Worm (Caenorhabditis elegans) whole organism, young adult: Measurements from ENCODE around the gene C17G10.13.
A peak's percentile ranks its signal among the peaks of the same experiment; 100 is the strongest.

ENCODE experiments used
- B0035.1 ChIP-seq: sonication (generic microtip); optimal IDR thresholded peaks from 2 replicates; lab custom pipeline; 2016; ENCODE audit warnings: missing genetic modification characterization, mild to moderate bottlenecking, missing compliant biosample characterization, missing genotype, missing genetic modification reagents
- F22D6.2 ChIP-seq: sonication (generic microtip); optimal IDR thresholded peaks from 2 replicates; lab custom pipeline; 2016; ENCODE audit warnings: mild to moderate bottlenecking, missing genetic modification characterization, missing compliant biosample characterization
- F23B12.7 ChIP-seq: sonication (generic microtip); optimal IDR thresholded peaks from 2 replicates; lab custom pipeline; 2017; ENCODE audit warnings: missing genetic modification characterization, mild to moderate bottlenecking, missing compliant biosample characterization, antibody characterized with exemption, moderate library complexity; ENCODE audit not compliant: insufficient read depth
- F52B5.7 ChIP-seq: sonication (generic microtip); optimal IDR thresholded peaks from 2 replicates; lab custom pipeline; 2016; ENCODE audit warnings: mild to moderate bottlenecking, missing genetic modification characterization, missing compliant biosample characterization
- K11D2.4 ChIP-seq: fragments of 200-800 bp; sonication (Bioruptor generic); IDR thresholded peaks from 2 replicates; pipeline ENCODE4 v1.3.6; 2022; ENCODE audit warnings: missing genetic modification reagents, missing genetic modification characterization, missing compliant biosample characterization
- K12H6.12 ChIP-seq: fragments of 200-800 bp; sonication (Bioruptor generic); optimal IDR thresholded peaks from 2 replicates; lab custom pipeline; 2018; ENCODE audit warnings: mild to moderate bottlenecking, missing genetic modification characterization, missing compliant biosample characterization
- Y67H2A.10 ChIP-seq: fragments of 200-800 bp; sonication (Bioruptor generic); conservative IDR thresholded peaks from 2 replicates; pipeline ENCODE4 v1.3.6; 2022; ENCODE audit warnings: missing genetic modification reagents, missing genetic modification characterization, missing compliant biosample characterization
- Y79H2A.3 ChIP-seq: fragments of 200-800 bp; sonication (Bioruptor generic); conservative IDR thresholded peaks from 2 replicates; pipeline ENCODE4 v1.3.6; 2022; ENCODE audit warnings: missing genetic modification reagents, missing genetic modification characterization, missing compliant biosample characterization
- ama-1 ChIP-seq, 3 experiments: fragments of 150-350 bp in 1 of 3; sonication (generic microtip) in 2 of 3; optimal IDR thresholded peaks; 2 replicates each; lab custom pipeline; 2014 to 2018; ENCODE audit warnings: missing biosample characterization in 2 of 3, missing genetic modification characterization in 2 of 3, missing genetic modification reagents in 2 of 3
- aptf-3 ChIP-seq: fragments of 200-800 bp; sonication (Bioruptor generic); IDR thresholded peaks from 2 replicates; pipeline ENCODE4 v1.3.6; 2022; ENCODE audit warnings: missing genetic modification characterization, missing compliant biosample characterization
- atf-7 ChIP-seq: sonication (generic microtip); optimal IDR thresholded peaks from 2 replicates; lab custom pipeline; 2017; ENCODE audit warnings: mild to moderate bottlenecking, missing genetic modification characterization, missing compliant biosample characterization
- athp-1 ChIP-seq: sonication (generic microtip); optimal IDR thresholded peaks from 2 replicates; lab custom pipeline; 2017; ENCODE audit warnings: mild to moderate bottlenecking, missing genetic modification characterization, missing compliant biosample characterization
- attf-5 ChIP-seq: fragments of 200-800 bp; sonication (Bioruptor generic); optimal IDR thresholded peaks from 2 replicates; lab custom pipeline; 2018; ENCODE audit warnings: mild to moderate bottlenecking, missing genetic modification characterization, missing compliant biosample characterization
- attf-6 ChIP-seq: fragments of 200-800 bp; sonication (Bioruptor generic); IDR thresholded peaks from 2 replicates; pipeline ENCODE4 v1.3.6; 2022; ENCODE audit warnings: missing genetic modification reagents, missing genetic modification characterization, missing compliant biosample characterization
- cebp-1 ChIP-seq, 2 experiments: fragments of 200-800 bp in 1 of 2; sonication (Bioruptor generic) in 1 of 2; sonication (generic microtip) in 1 of 2; IDR thresholded peaks in 1 of 2; optimal IDR thresholded peaks in 1 of 2; 2 replicates each; pipeline versions ENCODE4 v1.3.6 to Lab custom; 2017 to 2022; ENCODE audit warnings: missing compliant biosample characterization in 2 of 2, missing genetic modification characterization in 2 of 2, mild to moderate bottlenecking in 1 of 2, missing genetic modification reagents in 1 of 2, moderate library complexity in 1 of 2
- ceh-100 ChIP-seq: fragments of 200-800 bp; sonication (Bioruptor generic); IDR thresholded peaks from 2 replicates; pipeline ENCODE4 v1.3.6; 2022; ENCODE audit warnings: missing genetic modification reagents, missing genetic modification characterization, missing compliant biosample characterization
- ceh-91 ChIP-seq: fragments of 200-800 bp; sonication (Bioruptor generic); IDR thresholded peaks from 2 replicates; pipeline ENCODE4 v1.3.6; 2022; ENCODE audit warnings: missing genetic modification reagents, missing genetic modification characterization, missing compliant biosample characterization
- chd-7 ChIP-seq: sonication (generic microtip); optimal IDR thresholded peaks from 2 replicates; lab custom pipeline; 2016; ENCODE audit warnings: mild to moderate bottlenecking, missing genetic modification characterization, moderate library complexity, missing compliant biosample characterization
- dpff-1 ChIP-seq: sonication (generic microtip); optimal IDR thresholded peaks from 2 replicates; lab custom pipeline; 2017; ENCODE audit warnings: mild to moderate bottlenecking, missing genetic modification characterization, missing compliant biosample characterization
- dpl-1 ChIP-seq: fragments of 150-350 bp; optimal IDR thresholded peaks from 2 replicates; lab custom pipeline; 2014; ENCODE audit warnings: missing biosample characterization, missing genetic modification reagents, missing genetic modification characterization
- egl-44 ChIP-seq: fragments of 200-800 bp; sonication (Bioruptor generic); IDR thresholded peaks from 2 replicates; pipeline ENCODE4 v1.3.6; 2022; ENCODE audit warnings: missing genetic modification reagents, missing genetic modification characterization, missing compliant biosample characterization
- gei-17 ChIP-seq: fragments of 200-800 bp; sonication (Bioruptor generic); optimal IDR thresholded peaks from 2 replicates; lab custom pipeline; 2018; ENCODE audit warnings: mild to moderate bottlenecking, missing genetic modification characterization, missing compliant biosample characterization
- hmg-1.2 ChIP-seq: fragments of 200-800 bp; sonication (Bioruptor generic); IDR thresholded peaks from 2 replicates; pipeline ENCODE4 v1.3.6; 2022; ENCODE audit warnings: missing genetic modification reagents, missing genetic modification characterization, missing compliant biosample characterization
- let-526 ChIP-seq: fragments of 200-800 bp; sonication (Bioruptor generic); IDR thresholded peaks from 2 replicates; pipeline ENCODE4 v1.3.6; 2022; ENCODE audit warnings: missing genetic modification reagents, missing genetic modification characterization, missing compliant biosample characterization
- lin-40 ChIP-seq: sonication (generic microtip); optimal IDR thresholded peaks from 2 replicates; lab custom pipeline; 2016; ENCODE audit warnings: missing genetic modification characterization, mild to moderate bottlenecking, missing compliant biosample characterization, missing genotype, missing genetic modification reagents
- lsl-1 ChIP-seq: fragments of 200-800 bp; sonication (Bioruptor generic); optimal IDR thresholded peaks from 2 replicates; lab custom pipeline; 2018; ENCODE audit warnings: mild to moderate bottlenecking, missing genetic modification characterization, moderate library complexity, missing compliant biosample characterization
- madf-3 ChIP-seq: fragments of 200-800 bp; sonication (Bioruptor generic); IDR thresholded peaks from 2 replicates; pipeline ENCODE4 v1.3.6; 2022; ENCODE audit warnings: missing genetic modification reagents, missing genetic modification characterization, missing compliant biosample characterization
- madf-8 ChIP-seq: fragments of 200-800 bp; sonication (Bioruptor generic); conservative IDR thresholded peaks from 2 replicates; pipeline ENCODE4 v1.3.6; 2022; ENCODE audit warnings: missing genetic modification reagents, missing genetic modification characterization, missing compliant biosample characterization
- nfya-1 ChIP-seq: sonication (generic microtip); optimal IDR thresholded peaks from 2 replicates; lab custom pipeline; 2017; ENCODE audit warnings: antibody characterized with exemption, missing compliant biosample characterization, missing genetic modification characterization, borderline replicate concordance; ENCODE audit not compliant: insufficient read depth
- nfyb-1 ChIP-seq: fragments of 200-800 bp; sonication (Bioruptor generic); IDR thresholded peaks from 2 replicates; pipeline ENCODE4 v1.3.6; 2022; ENCODE audit warnings: missing genetic modification reagents, missing genetic modification characterization, missing compliant biosample characterization
- nhr-80 ChIP-seq: sonication (generic microtip); optimal IDR thresholded peaks from 2 replicates; lab custom pipeline; 2016; ENCODE audit warnings: missing genetic modification characterization, missing compliant biosample characterization
- nhr-90 ChIP-seq: sonication (generic microtip); optimal IDR thresholded peaks from 2 replicates; lab custom pipeline; 2016; ENCODE audit warnings: missing genotype, mild to moderate bottlenecking, missing genetic modification characterization, missing compliant biosample characterization
- pbrm-1 ChIP-seq: fragments of 200-800 bp; sonication (Bioruptor generic); IDR thresholded peaks from 2 replicates; pipeline ENCODE4 v1.3.6; 2022; ENCODE audit warnings: missing genetic modification reagents, missing genetic modification characterization, missing compliant biosample characterization
- rcor-1 ChIP-seq: fragments of 200-800 bp; sonication (Bioruptor generic); IDR thresholded peaks from 2 replicates; pipeline ENCODE4 v1.3.6; 2022; ENCODE audit warnings: missing genetic modification reagents, missing genetic modification characterization, missing compliant biosample characterization
- sdz-38 ChIP-seq: sonication (generic microtip); optimal IDR thresholded peaks from 2 replicates; lab custom pipeline; 2016; ENCODE audit warnings: missing genotype, missing genetic modification characterization, missing compliant biosample characterization
- snpc-1.1 ChIP-seq: sonication (generic microtip); optimal IDR thresholded peaks from 2 replicates; lab custom pipeline; 2017; ENCODE audit warnings: missing genetic modification characterization, mild to moderate bottlenecking, missing compliant biosample characterization, antibody characterized with exemption, moderate library complexity, missing genotype, missing genetic modification reagents; ENCODE audit not compliant: insufficient read depth
- snpc-4 ChIP-seq, 5 experiments: fragments of 150-350 bp in 1 of 5; sonication (generic microtip) in 4 of 5; optimal IDR thresholded peaks; 2 replicates each; lab custom pipeline; 2014 to 2018; ENCODE audit warnings: missing genetic modification characterization in 5 of 5, missing biosample characterization in 3 of 5, antibody characterized with exemption in 2 of 5, mild to moderate bottlenecking in 2 of 5, missing compliant biosample characterization in 2 of 5, missing genotype in 2 of 5, moderate library complexity in 2 of 5, missing genetic modification reagents in 1 of 5
- tlf-1 ChIP-seq: fragments of 200-800 bp; sonication (Bioruptor generic); optimal IDR thresholded peaks from 2 replicates; lab custom pipeline; 2018; ENCODE audit warnings: mild to moderate bottlenecking, missing genetic modification characterization, missing compliant biosample characterization
- zim-3 ChIP-seq: sonication (generic microtip); optimal IDR thresholded peaks from 2 replicates; lab custom pipeline; 2017; ENCODE audit warnings: mild to moderate bottlenecking, missing genetic modification characterization, moderate library complexity, missing compliant biosample characterization
- ztf-26 ChIP-seq: sonication (generic microtip); optimal IDR thresholded peaks from 2 replicates; lab custom pipeline; 2017; ENCODE audit warnings: missing genetic modification characterization, missing compliant biosample characterization
- ztf-3 ChIP-seq: fragments of 200-800 bp; sonication (Bioruptor generic); optimal IDR thresholded peaks from 2 replicates; lab custom pipeline; 2018; ENCODE audit warnings: mild to moderate bottlenecking, missing genetic modification characterization, missing compliant biosample characterization
- ztf-6 ChIP-seq: fragments of 200-800 bp; sonication (Bioruptor generic); IDR thresholded peaks from 2 replicates; pipeline ENCODE4 v1.3.6; 2022; ENCODE audit warnings: missing genetic modification reagents, missing genetic modification characterization, missing compliant biosample characterization

C17G10.13 gene

DNA sequence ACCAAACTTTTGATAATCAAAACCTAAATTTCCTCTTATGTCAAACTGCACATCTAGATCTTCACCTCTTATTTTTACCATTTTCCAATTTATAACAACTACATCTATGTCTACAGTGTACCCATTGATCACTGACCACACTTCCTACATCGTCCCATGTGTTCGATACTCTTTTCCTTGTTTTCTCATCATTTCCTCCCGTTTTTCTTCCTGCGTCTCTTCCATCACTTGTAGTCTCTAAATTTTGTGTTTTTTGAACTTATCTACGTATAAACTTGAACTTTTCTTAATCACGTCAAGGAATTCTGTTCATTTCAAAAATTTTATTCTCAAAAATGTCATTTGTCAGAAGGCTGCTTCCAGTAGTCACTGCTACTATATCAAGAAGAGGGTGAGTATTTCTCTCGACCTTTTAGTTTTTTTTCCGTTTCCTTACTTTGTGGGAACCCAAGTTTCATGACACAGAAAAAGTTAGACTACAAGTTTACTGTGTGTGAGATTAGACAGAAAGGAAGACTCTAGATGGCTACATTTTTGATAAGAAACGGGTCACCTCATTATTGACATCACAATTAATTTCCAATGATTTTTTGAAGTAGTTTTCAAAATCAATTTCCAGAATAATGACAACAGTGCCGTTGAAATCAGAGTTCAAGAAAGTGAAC, 17.4 kb downstream of the C17G10.13 start:
- 0 out of 2 replicates have a peak, but pooled peaks have one; percentile 32 for TF ChIP-seq hmg-1.2
- TF ChIP-seq atf-7, result peak; percentile 7
- TF ChIP-seq cebp-1 (GFP tag; IDR thresholded peaks at IDR 0.05; lab: Robert Waterston, UW), result no peak
- TF ChIP-seq cebp-1 (tag; optimal IDR thresholded peaks at IDR 0.05; lab: Kevin White, UChicago), result peak; percentile 28
- TF ChIP-seq dpff-1 (tag; lab: Kevin White, UChicago), result no peak
- TF ChIP-seq attf-5, result peak; percentile 5
- TF ChIP-seq lin-40 (tag; lab: Kevin White, UChicago), result peak; percentile 18
- TF ChIP-seq chd-7, result peak; percentile 35
- TF ChIP-seq ceh-100 (GFP tag; lab: Robert Waterston, UW), result no peak
- TF ChIP-seq snpc-4 (GFP tag; optimal IDR thresholded peaks at IDR 0.05; lab: Kevin White, UChicago), result no peak
- peak in 1 of 4 experiments; percentile 51 for TF ChIP-seq snpc-4 (tag; optimal IDR thresholded peaks at IDR 0.05; lab: Kevin White, UChicago)
- peak; percentile 5 for TF ChIP-seq ztf-26
- TF ChIP-seq ceh-91, result no peak
- TF ChIP-seq nhr-80, result peak; percentile 38
- TF ChIP-seq ama-1 (optimal IDR thresholded peaks at IDR 0.05; lab: Kevin White, UChicago), result peak; percentile 9
- no peak for TF ChIP-seq ama-1 (GFP tag; optimal IDR thresholded peaks at IDR 0.05; lab: Kevin White, UChicago)

ce11 chrII:5570272-5570671, 19.3 kb downstream of the C17G10.13 start, which contains the start of the genes C17C3.1 and C17C3.15:
TSS of gene C17C3.1 (plus strand) at chrII:5570572.
TSS of gene C17C3.15 (plus strand) at chrII:5570654.
- TF ChIP-seq dpl-1 (GFP tag; lab: Kevin White, UChicago), result no peak
- no peak for TF ChIP-seq nhr-80
- no peak for TF ChIP-seq zim-3 (tag; lab: Kevin White, UChicago)
- no peak for TF ChIP-seq ceh-100 (GFP tag; lab: Robert Waterston, UW)
- TF ChIP-seq sdz-38, result no peak
- no peak for TF ChIP-seq Y67H2A.10 (GFP tag; lab: Robert Waterston, UW)
- no peak for TF ChIP-seq athp-1
- TF ChIP-seq F23B12.7 (tag; lab: Kevin White, UChicago), result no peak
- no peak for TF ChIP-seq ceh-91
- no peak for TF ChIP-seq F52B5.7 (tag; lab: Kevin White, UChicago)
- no peak for TF ChIP-seq F22D6.2
- TF ChIP-seq nfya-1 (tag; lab: Kevin White, UChicago), result no peak

DNA sequence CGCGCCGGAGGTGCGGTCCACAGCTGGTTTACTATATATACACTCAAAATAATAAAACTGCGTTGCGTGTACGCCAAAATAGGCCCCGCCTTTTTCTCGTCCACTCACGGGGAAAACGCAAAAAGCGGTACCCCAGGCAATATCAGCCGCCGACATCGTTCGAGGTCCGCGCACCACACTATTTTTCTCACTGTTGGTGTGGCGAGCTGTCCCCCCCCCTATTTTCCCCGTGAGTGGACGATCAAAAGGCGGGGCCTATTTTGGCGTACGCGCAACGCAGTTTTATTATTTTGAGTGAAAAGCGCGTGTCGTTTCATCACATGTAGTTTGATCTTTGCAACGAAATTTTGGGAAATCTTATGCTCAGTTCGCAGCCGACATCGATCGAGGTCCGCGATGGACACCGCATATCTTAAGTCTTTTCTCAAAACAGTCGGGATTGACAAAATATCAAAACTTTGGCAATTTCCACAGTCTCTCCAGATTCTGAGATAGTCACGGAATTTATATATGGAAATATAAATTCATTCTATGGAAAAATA, 24.4 kb downstream of the C17G10.13 start:
- TF ChIP-seq Y79H2A.3 (GFP tag; lab: Robert Waterston, UW) (no peak), K11D2.4 (GFP tag; lab: Robert Waterston, UW) (no peak), snpc-1.1 (peak; percentile 80), B0035.1 (tag; lab: Kevin White, UChicago) (no peak), ama-1 (optimal IDR thresholded peaks at IDR 0.05; lab: Kevin White, UChicago) (no peak), ama-1 (GFP tag; optimal IDR thresholded peaks at IDR 0.05; lab: Kevin White, UChicago) (no peak), madf-3 (no peak), K12H6.12 (tag; lab: Kevin White, UChicago) (no peak), rcor-1 (GFP tag; lab: Robert Waterston, UW) (no peak), cebp-1 (GFP tag; IDR thresholded peaks at IDR 0.05; lab: Robert Waterston, UW) (no peak), cebp-1 (tag; optimal IDR thresholded peaks at IDR 0.05; lab: Kevin White, UChicago) (no peak), ztf-3 (GFP tag; lab: Kevin White, UChicago) (no peak), attf-6 (GFP tag; lab: Robert Waterston, UW) (peak; percentile 82; the same call in 1 of the 2 replicates), ztf-6 (GFP tag; lab: Robert Waterston, UW) (no peak), pbrm-1 (GFP tag; lab: Robert Waterston, UW) (peak; percentile 72; the same call in 1 of the 2 replicates), gei-17 (GFP tag; lab: Kevin White, UChicago) (no peak), snpc-4 (GFP tag; optimal IDR thresholded peaks at IDR 0.05; lab: Kevin White, UChicago) (no peak), snpc-4 (tag; optimal IDR thresholded peaks at IDR 0.05; lab: Kevin White, UChicago) (peak in 2 of 4 experiments; percentile 75 to 91), aptf-3 (GFP tag; lab: Robert Waterston, UW) (no peak), nhr-90 (tag; lab: Kevin White, UChicago) (no peak), lsl-1 (GFP tag; lab: Kevin White, UChicago) (no peak), madf-8 (GFP tag; lab: Robert Waterston, UW) (no peak), egl-44 (no peak), nfyb-1 (GFP tag; lab: Robert Waterston, UW) (0 out of 2 replicates have a peak, but pooled peaks have one; percentile 41), tlf-1 (no peak), let-526 (GFP tag; lab: Robert Waterston, UW) (no peak)
